Worm (Caenorhabditis elegans) whole organism, young adult: ENCODE measurements around the gene F55G1.7.
A peak's percentile ranks its signal among the peaks of the same experiment; 100 is the strongest.

ENCODE experiments used
- B0336.3 ChIP-seq: fragments of 200-800 bp; sonication (Bioruptor generic); IDR thresholded peaks from 2 replicates; pipeline ENCODE4 v1.3.6; 2022; ENCODE audit warnings: missing genetic modification characterization, missing compliant biosample characterization
- D2030.7 ChIP-seq: fragments of 200-800 bp; sonication (Bioruptor generic); IDR thresholded peaks from 2 replicates; pipeline ENCODE4 v1.3.6; 2022; ENCODE audit warnings: missing genetic modification reagents, missing genetic modification characterization, missing compliant biosample characterization
- F52B5.7 ChIP-seq: sonication (generic microtip); optimal IDR thresholded peaks from 2 replicates; lab custom pipeline; 2016; ENCODE audit warnings: mild to moderate bottlenecking, missing genetic modification characterization, missing compliant biosample characterization
- F55B11.4 ChIP-seq: sonication (generic microtip); optimal IDR thresholded peaks from 2 replicates; lab custom pipeline; 2016; ENCODE audit warnings: missing compliant biosample characterization, missing genetic modification characterization, borderline replicate concordance; ENCODE audit not compliant: insufficient read depth
- F57A8.1 ChIP-seq: fragments of 200-800 bp; sonication (Bioruptor generic); optimal IDR thresholded peaks from 2 replicates; lab custom pipeline; 2018; ENCODE audit warnings: mild to moderate bottlenecking, missing genetic modification characterization, moderate library complexity, missing compliant biosample characterization
- K12H6.12 ChIP-seq: fragments of 200-800 bp; sonication (Bioruptor generic); optimal IDR thresholded peaks from 2 replicates; lab custom pipeline; 2018; ENCODE audit warnings: mild to moderate bottlenecking, missing genetic modification characterization, missing compliant biosample characterization
- T07F8.4 ChIP-seq: sonication (generic microtip); optimal IDR thresholded peaks from 2 replicates; lab custom pipeline; 2016; ENCODE audit warnings: mild to moderate bottlenecking, missing genetic modification characterization, moderate library complexity, missing compliant biosample characterization
- T26A5.8 ChIP-seq: sonication (generic microtip); optimal IDR thresholded peaks from 2 replicates; lab custom pipeline; 2016; ENCODE audit warnings: missing genetic modification characterization, missing compliant biosample characterization
- Y53F4B.3 ChIP-seq: fragments of 200-800 bp; sonication (Bioruptor generic); IDR thresholded peaks from 2 replicates; pipeline ENCODE4 v1.3.6; 2022; ENCODE audit warnings: missing genetic modification reagents, missing genetic modification characterization, missing compliant biosample characterization
- Y53G8AR.9 ChIP-seq: fragments of 200-800 bp; sonication (Bioruptor generic); conservative IDR thresholded peaks from 2 replicates; pipeline ENCODE4 v1.3.6; 2022; ENCODE audit warnings: missing genetic modification reagents, missing genetic modification characterization, missing compliant biosample characterization
- Y56A3A.18 ChIP-seq: fragments of 200-800 bp; sonication (Bioruptor generic); IDR thresholded peaks from 2 replicates; pipeline ENCODE4 v1.3.6; 2022; ENCODE audit warnings: missing genetic modification reagents, missing genetic modification characterization, missing compliant biosample characterization
- Y79H2A.3 ChIP-seq: fragments of 200-800 bp; sonication (Bioruptor generic); conservative IDR thresholded peaks from 2 replicates; pipeline ENCODE4 v1.3.6; 2022; ENCODE audit warnings: missing genetic modification reagents, missing genetic modification characterization, missing compliant biosample characterization
- Y95B8A.8 ChIP-seq: fragments of 200-800 bp; sonication (Bioruptor generic); IDR thresholded peaks from 2 replicates; pipeline ENCODE4 v1.3.6; 2022; ENCODE audit warnings: missing genetic modification reagents, missing genetic modification characterization, missing compliant biosample characterization
- akir-1 ChIP-seq: fragments of 200-800 bp; sonication (Bioruptor generic); optimal IDR thresholded peaks from 2 replicates; lab custom pipeline; 2018; ENCODE audit warnings: mild to moderate bottlenecking, missing genetic modification characterization, moderate library complexity, missing compliant biosample characterization
- aptf-2 ChIP-seq: fragments of 200-800 bp; sonication (Bioruptor generic); conservative IDR thresholded peaks from 2 replicates; pipeline ENCODE4 v1.3.6; 2022; ENCODE audit warnings: missing genetic modification reagents, missing genetic modification characterization, missing compliant biosample characterization
- aptf-3 ChIP-seq: fragments of 200-800 bp; sonication (Bioruptor generic); IDR thresholded peaks from 2 replicates; pipeline ENCODE4 v1.3.6; 2022; ENCODE audit warnings: missing genetic modification characterization, missing compliant biosample characterization
- athp-1 ChIP-seq: sonication (generic microtip); optimal IDR thresholded peaks from 2 replicates; lab custom pipeline; 2017; ENCODE audit warnings: mild to moderate bottlenecking, missing genetic modification characterization, missing compliant biosample characterization
- attf-6 ChIP-seq: fragments of 200-800 bp; sonication (Bioruptor generic); IDR thresholded peaks from 2 replicates; pipeline ENCODE4 v1.3.6; 2022; ENCODE audit warnings: missing genetic modification reagents, missing genetic modification characterization, missing compliant biosample characterization
- ccch-3 ChIP-seq: fragments of 200-800 bp; sonication (Bioruptor generic); optimal IDR thresholded peaks from 2 replicates; lab custom pipeline; 2018; ENCODE audit warnings: mild to moderate bottlenecking, missing genetic modification characterization, missing compliant biosample characterization
- ceh-79 ChIP-seq: sonication (generic microtip); optimal IDR thresholded peaks from 2 replicates; lab custom pipeline; 2017; ENCODE audit warnings: mild to moderate bottlenecking, missing genetic modification characterization, missing compliant biosample characterization
- dox-1 ChIP-seq: fragments of 200-800 bp; sonication (Bioruptor generic); IDR thresholded peaks from 2 replicates; pipeline ENCODE4 v1.3.6; 2022; ENCODE audit warnings: missing genetic modification reagents, missing genetic modification characterization, missing compliant biosample characterization
- ekl-4 ChIP-seq: fragments of 200-800 bp; sonication (Bioruptor generic); IDR thresholded peaks from 2 replicates; pipeline ENCODE4 v1.3.6; 2022; ENCODE audit warnings: missing genetic modification reagents, missing genetic modification characterization, missing compliant biosample characterization
- hlh-12 ChIP-seq: sonication (generic microtip); optimal IDR thresholded peaks from 2 replicates; lab custom pipeline; 2016; ENCODE audit warnings: missing genetic modification characterization, missing compliant biosample characterization
- hmg-1.2 ChIP-seq: fragments of 200-800 bp; sonication (Bioruptor generic); IDR thresholded peaks from 2 replicates; pipeline ENCODE4 v1.3.6; 2022; ENCODE audit warnings: missing genetic modification reagents, missing genetic modification characterization, missing compliant biosample characterization
- hsf-1 ChIP-seq: fragments of 200-800 bp; sonication (Bioruptor generic); IDR thresholded peaks from 2 replicates; pipeline ENCODE4 v1.3.6; 2022; ENCODE audit warnings: missing genetic modification reagents, missing genetic modification characterization, missing compliant biosample characterization
- lag-1 ChIP-seq: fragments of 200-800 bp; sonication (Bioruptor generic); IDR thresholded peaks from 2 replicates; pipeline ENCODE4 v1.3.6; 2022; ENCODE audit warnings: missing genetic modification reagents, missing genetic modification characterization, missing compliant biosample characterization
- let-607 ChIP-seq, 2 experiments: fragments of 200-800 bp in 1 of 2; sonication (Bioruptor generic) in 1 of 2; sonication (generic microtip) in 1 of 2; optimal IDR thresholded peaks; 2 replicates each; lab custom pipeline; 2016 to 2018; ENCODE audit warnings: mild to moderate bottlenecking in 2 of 2, missing compliant biosample characterization in 2 of 2, missing genetic modification characterization in 2 of 2, moderate library complexity in 2 of 2, missing genotype in 1 of 2
- lin-26 ChIP-seq: fragments of 200-800 bp; sonication (Bioruptor generic); IDR thresholded peaks from 2 replicates; pipeline ENCODE4 v1.3.6; 2022; ENCODE audit warnings: missing genetic modification reagents, missing genetic modification characterization, missing compliant biosample characterization
- lin-35 ChIP-seq, 3 experiments: fragments of 150-350 bp in 2 of 3; sonication (generic microtip) in 1 of 3; optimal IDR thresholded peaks; 2 replicates each; lab custom pipeline; 2014 to 2018; ENCODE audit warnings: missing biosample characterization in 3 of 3, missing genetic modification characterization in 3 of 3, missing genetic modification reagents in 3 of 3
- lin-54 ChIP-seq: fragments of 200-800 bp; sonication (Bioruptor generic); optimal IDR thresholded peaks from 2 replicates; lab custom pipeline; 2018; ENCODE audit warnings: mild to moderate bottlenecking, missing genetic modification characterization, missing compliant biosample characterization
- madf-3 ChIP-seq: fragments of 200-800 bp; sonication (Bioruptor generic); IDR thresholded peaks from 2 replicates; pipeline ENCODE4 v1.3.6; 2022; ENCODE audit warnings: missing genetic modification reagents, missing genetic modification characterization, missing compliant biosample characterization
- madf-6 ChIP-seq: fragments of 200-800 bp; sonication (Bioruptor generic); IDR thresholded peaks from 2 replicates; pipeline ENCODE4 v1.3.6; 2022; ENCODE audit warnings: missing genetic modification reagents, missing genetic modification characterization, missing compliant biosample characterization
- madf-8 ChIP-seq: fragments of 200-800 bp; sonication (Bioruptor generic); conservative IDR thresholded peaks from 2 replicates; pipeline ENCODE4 v1.3.6; 2022; ENCODE audit warnings: missing genetic modification reagents, missing genetic modification characterization, missing compliant biosample characterization
- mel-28 ChIP-seq: sonication (generic microtip); optimal IDR thresholded peaks from 2 replicates; lab custom pipeline; 2016; ENCODE audit warnings: borderline replicate concordance, mild to moderate bottlenecking, missing genetic modification characterization, missing compliant biosample characterization
- nfya-2 ChIP-seq: fragments of 200-800 bp; sonication (Bioruptor generic); IDR thresholded peaks from 2 replicates; pipeline ENCODE4 v1.3.6; 2022; ENCODE audit warnings: missing genetic modification reagents, missing genetic modification characterization, missing compliant biosample characterization
- nfyb-1 ChIP-seq: fragments of 200-800 bp; sonication (Bioruptor generic); IDR thresholded peaks from 2 replicates; pipeline ENCODE4 v1.3.6; 2022; ENCODE audit warnings: missing genetic modification reagents, missing genetic modification characterization, missing compliant biosample characterization
- nhr-120 ChIP-seq: fragments of 200-800 bp; sonication (Bioruptor generic); IDR thresholded peaks from 2 replicates; pipeline ENCODE4 v1.3.6; 2022; ENCODE audit warnings: missing genetic modification characterization, missing compliant biosample characterization
- nhr-179 ChIP-seq: sonication (generic microtip); optimal IDR thresholded peaks from 2 replicates; lab custom pipeline; 2016; ENCODE audit warnings: mild to moderate bottlenecking, missing genetic modification characterization, missing compliant biosample characterization
- pbrm-1 ChIP-seq: fragments of 200-800 bp; sonication (Bioruptor generic); IDR thresholded peaks from 2 replicates; pipeline ENCODE4 v1.3.6; 2022; ENCODE audit warnings: missing genetic modification reagents, missing genetic modification characterization, missing compliant biosample characterization
- pha-4 ChIP-seq: fragments of 150-350 bp; sonication (generic microtip); optimal IDR thresholded peaks from 2 replicates; lab custom pipeline; 2014; ENCODE audit warnings: missing biosample characterization, missing genetic modification reagents, missing genetic modification characterization
- rpc-1 ChIP-seq, 2 experiments: fragments of 150-350 bp in 1 of 2; sonication (generic microtip) in 1 of 2; optimal IDR thresholded peaks; 2 replicates each; lab custom pipeline; 2014 to 2018; ENCODE audit warnings: missing biosample characterization in 1 of 2, missing genetic modification characterization in 1 of 2, missing genetic modification reagents in 1 of 2, missing genotype in 1 of 2
- tbp1 ChIP-seq: fragments of 200-800 bp; sonication (Bioruptor generic); optimal IDR thresholded peaks from 2 replicates; lab custom pipeline; 2018; ENCODE audit warnings: mild to moderate bottlenecking, missing genetic modification characterization, missing compliant biosample characterization
- tbx-9 ChIP-seq: sonication (generic microtip); optimal IDR thresholded peaks from 2 replicates; lab custom pipeline; 2016; ENCODE audit warnings: borderline replicate concordance, missing genetic modification characterization, inconsistent platforms, missing compliant biosample characterization
- xnd-1 ChIP-seq: sonication (generic microtip); optimal IDR thresholded peaks from 2 replicates; lab custom pipeline; 2016; ENCODE audit warnings: missing genotype, missing genetic modification reagents, missing genetic modification characterization, missing compliant biosample characterization
- zfh-2 ChIP-seq: fragments of 200-800 bp; sonication (Bioruptor generic); conservative IDR thresholded peaks from 2 replicates; pipeline ENCODE4 v1.3.6; 2022; ENCODE audit warnings: missing genetic modification reagents, missing genetic modification characterization, missing compliant biosample characterization
- zim-3 ChIP-seq: sonication (generic microtip); optimal IDR thresholded peaks from 2 replicates; lab custom pipeline; 2017; ENCODE audit warnings: mild to moderate bottlenecking, missing genetic modification characterization, moderate library complexity, missing compliant biosample characterization
- ztf-22 ChIP-seq: fragments of 200-800 bp; sonication (Bioruptor generic); optimal IDR thresholded peaks from 2 replicates; lab custom pipeline; 2018; ENCODE audit warnings: mild to moderate bottlenecking, missing genetic modification characterization, moderate library complexity, missing compliant biosample characterization

The F55G1.7 gene

DNA sequence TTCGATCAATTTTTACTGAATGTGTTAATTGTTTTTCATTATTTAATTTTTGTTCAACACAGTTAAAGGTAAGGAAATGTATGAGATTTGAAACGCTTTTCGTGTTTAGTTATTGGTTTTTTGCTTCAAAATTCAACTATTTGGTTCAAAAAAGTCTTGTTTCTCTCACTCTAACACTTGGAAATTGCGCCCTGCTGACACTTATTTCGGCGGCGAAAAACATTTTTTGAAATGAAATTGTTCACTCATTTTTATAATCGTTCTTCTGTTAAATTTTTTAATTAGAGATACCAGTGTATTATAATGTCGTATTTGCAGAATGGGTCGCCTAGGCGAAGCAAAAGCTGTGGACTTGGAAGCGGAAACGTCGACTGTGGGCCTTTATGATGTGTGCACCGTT is 8.5 kb upstream of the F55G1.7 start, which contains the start of gene rod-1:
Gene rod-1 (plus strand): TSS at position 319 of the 400 bp plus-strand sequence.
- TF ChIP-seq hlh-12 (tag; lab: Kevin White, UChicago) (no peak), rpc-1 (optimal IDR thresholded peaks at IDR 0.05; lab: Kevin White, UChicago) (no peak), rpc-1 (tag; optimal IDR thresholded peaks at IDR 0.05; lab: Kevin White, UChicago) (no peak), pbrm-1 (peak; percentile 41; the same call in 1 of the 2 replicates), aptf-2 (GFP tag; lab: Robert Waterston, UW) (no peak), hmg-1.2 (GFP tag; lab: Robert Waterston, UW) (0 out of 2 replicates have a peak, but pooled peaks have one; percentile 8), tbx-9 (no peak)

DNA sequence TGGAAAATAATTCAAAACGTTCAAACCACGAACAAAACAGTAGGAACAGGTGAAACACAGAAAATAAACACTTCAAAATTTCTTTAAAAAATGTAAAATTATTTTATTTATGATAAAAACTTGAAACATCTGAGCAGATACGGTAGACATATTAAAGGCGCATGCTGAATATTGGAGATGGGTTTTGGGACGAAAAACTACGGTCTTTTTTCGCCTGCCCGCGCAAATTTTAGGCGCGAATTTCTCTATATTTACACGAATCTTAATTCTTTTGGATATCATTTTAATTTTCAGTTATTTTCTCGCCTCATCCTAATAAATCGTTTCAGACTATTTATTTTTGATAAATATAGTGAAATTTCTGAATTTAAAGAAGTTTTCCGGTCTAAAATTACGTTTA is 8.1 kb upstream of the F55G1.7 start:
- no peak for TF ChIP-seq F55B11.4
- no peak for TF ChIP-seq let-607 (tag; optimal IDR thresholded peaks at IDR 0.05; lab: Kevin White, UChicago)
- TF ChIP-seq hsf-1 (GFP tag; lab: Robert Waterston, UW) = peak; percentile 73; the same call in 1 of the 2 replicates
- TF ChIP-seq ztf-22 (GFP tag; lab: Kevin White, UChicago) = no peak
- no peak for TF ChIP-seq nfya-2
- peak; percentile 93 for TF ChIP-seq D2030.7
- TF ChIP-seq Y56A3A.18 (GFP tag; lab: Robert Waterston, UW) = no peak
- peak; percentile 89 for TF ChIP-seq madf-3 (GFP tag; lab: Robert Waterston, UW)
- no peak for TF ChIP-seq T07F8.4
- TF ChIP-seq F52B5.7 = no peak
- no peak for TF ChIP-seq ceh-79 (tag; lab: Kevin White, UChicago)
- peak; percentile 92 for TF ChIP-seq Y95B8A.8 (GFP tag; lab: Robert Waterston, UW)
- peak; percentile 72 for TF ChIP-seq ekl-4
- TF ChIP-seq xnd-1 = peak; percentile 95
- TF ChIP-seq nhr-179 (tag; lab: Kevin White, UChicago) = no peak
- no peak for TF ChIP-seq F57A8.1 (GFP tag; lab: Kevin White, UChicago)
- peak; percentile 99 for TF ChIP-seq madf-6 (GFP tag; lab: Robert Waterston, UW)
- TF ChIP-seq dox-1 (GFP tag; lab: Robert Waterston, UW) = peak; percentile 88
- peak; percentile 95 for TF ChIP-seq madf-8 (GFP tag; lab: Robert Waterston, UW)
- no peak for TF ChIP-seq aptf-3 (GFP tag; lab: Robert Waterston, UW)
- no peak for TF ChIP-seq lin-26 (GFP tag; lab: Robert Waterston, UW)
- TF ChIP-seq tbp1 (GFP tag; lab: Kevin White, UChicago) = peak; percentile 69
- TF ChIP-seq B0336.3 (GFP tag; lab: Robert Waterston, UW) = 0 out of 2 replicates have a peak, but pooled peaks have one; percentile 17
- TF ChIP-seq ccch-3 (GFP tag; lab: Kevin White, UChicago) = no peak
- no peak for TF ChIP-seq mel-28 (tag; lab: Kevin White, UChicago)
- no peak for TF ChIP-seq Y53F4B.3
- no peak for TF ChIP-seq zfh-2
- TF ChIP-seq nfyb-1 (GFP tag; lab: Robert Waterston, UW) = no peak
- no peak for TF ChIP-seq Y79H2A.3
- TF ChIP-seq akir-1 (GFP tag; lab: Kevin White, UChicago) = no peak
- TF ChIP-seq pha-4 (tag; lab: Kevin White, UChicago) = no peak
- peak; percentile 85 for TF ChIP-seq lin-54 (GFP tag; lab: Kevin White, UChicago)
- no peak for TF ChIP-seq attf-6 (GFP tag; lab: Robert Waterston, UW)
- no peak for TF ChIP-seq nhr-120 (GFP tag; lab: Robert Waterston, UW)
- TF ChIP-seq athp-1 (tag; lab: Kevin White, UChicago) = peak; percentile 37
- no peak for TF ChIP-seq zim-3
- TF ChIP-seq T26A5.8 (tag; lab: Kevin White, UChicago) = no peak
- TF ChIP-seq K12H6.12 = no peak
- TF ChIP-seq lin-35 (GFP tag; optimal IDR thresholded peaks at IDR 0.05; lab: Kevin White, UChicago) = peak in 2 of 3 experiments; percentile 25 to 64
- TF ChIP-seq lag-1 (GFP tag; lab: Robert Waterston, UW) = no peak
- 0 out of 2 replicates have a peak, but pooled peaks have one; percentile 42 for TF ChIP-seq Y53G8AR.9 (GFP tag; lab: Robert Waterston, UW)
